Fruit fly (Drosophila melanogaster) whole organism, embryonic: Measurements from ENCODE around the gene CG8507.

ENCODE experiments used
- Aef1 ChIP-seq: fragments of 200-800 bp; sonication (Bioruptor generic); IDR thresholded peaks from 3 replicates; pipeline ENCODE4 v1.3.6; 2022; ENCODE audit warnings: missing biosample characterization, missing genetic modification characterization
- BtbVII ChIP-seq: fragments of 200-800 bp; sonication (Bioruptor generic); optimal IDR thresholded peaks from 3 replicates; lab custom pipeline; 2017; ENCODE audit warnings: missing biosample characterization, mild to moderate bottlenecking, missing genetic modification characterization
- CG10147 ChIP-seq: fragments of 200-800 bp; sonication (Bioruptor generic); optimal IDR thresholded peaks from 2 replicates; lab custom pipeline; 2019; ENCODE audit warnings: missing biosample characterization, mild to moderate bottlenecking, missing genetic modification characterization, moderate library complexity
- CG1024 ChIP-seq: fragments of 200-800 bp; sonication (Bioruptor generic); IDR thresholded peaks from 2 replicates; pipeline ENCODE4 v1.3.6; 2022; ENCODE audit warnings: missing biosample characterization, missing genetic modification characterization
- CG10274 ChIP-seq: fragments of 200-800 bp; sonication (Bioruptor generic); optimal IDR thresholded peaks from 3 replicates; lab custom pipeline; 2017; ENCODE audit warnings: missing biosample characterization, mild to moderate bottlenecking, missing genetic modification characterization
- CG11398 ChIP-seq: fragments of 200-800 bp; sonication (Bioruptor generic); optimal IDR thresholded peaks from 2 replicates; lab custom pipeline; 2016; ENCODE audit warnings: missing biosample characterization, missing genetic modification characterization
- CG11695 ChIP-seq: fragments of 200-800 bp; sonication (Bioruptor generic); IDR thresholded peaks from 3 replicates; pipeline ENCODE4 v1.3.6; 2022; ENCODE audit warnings: missing biosample characterization, missing genetic modification characterization
- CG12071 ChIP-seq: fragments of 200-800 bp; sonication (Bioruptor generic); optimal IDR thresholded peaks from 3 replicates; lab custom pipeline; 2018; ENCODE audit warnings: missing biosample characterization, mild to moderate bottlenecking, missing genetic modification characterization
- CG12219 ChIP-seq: fragments of 200-800 bp; sonication (Bioruptor generic); optimal IDR thresholded peaks from 3 replicates; lab custom pipeline; 2018; ENCODE audit warnings: missing biosample characterization, mild to moderate bottlenecking, missing genetic modification characterization
- CG12299 ChIP-seq: fragments of 200-800 bp; sonication (Bioruptor generic); optimal IDR thresholded peaks from 2 replicates; lab custom pipeline; 2018; ENCODE audit warnings: missing biosample characterization, mild to moderate bottlenecking, missing genetic modification characterization
- CG12769 ChIP-seq: fragments of 200-800 bp; sonication (Bioruptor generic); optimal IDR thresholded peaks from 2 replicates; lab custom pipeline; 2019; ENCODE audit warnings: missing biosample characterization, mild to moderate bottlenecking, missing genetic modification characterization, moderate library complexity
- CG15269 ChIP-seq: fragments of 200-800 bp; sonication (Bioruptor generic); optimal IDR thresholded peaks from 2 replicates; lab custom pipeline; 2018; ENCODE audit warnings: missing biosample characterization, mild to moderate bottlenecking, missing genetic modification characterization, moderate library complexity
- CG1603 ChIP-seq: fragments of 200-800 bp; sonication (Bioruptor generic); optimal IDR thresholded peaks from 2 replicates; lab custom pipeline; 2019; ENCODE audit warnings: missing biosample characterization, mild to moderate bottlenecking, missing genetic modification characterization, moderate library complexity
- CG17186 ChIP-seq: fragments of 200-800 bp; sonication (Bioruptor generic); optimal IDR thresholded peaks from 3 replicates; lab custom pipeline; 2017; ENCODE audit warnings: missing biosample characterization, missing genetic modification reagents, missing genetic modification characterization
- CG3281 ChIP-seq: fragments of 200-800 bp; sonication (Bioruptor generic); optimal IDR thresholded peaks from 3 replicates; lab custom pipeline; 2017; ENCODE audit warnings: missing biosample characterization, mild to moderate bottlenecking, missing genetic modification characterization
- CG33557 ChIP-seq: fragments of 200-800 bp; sonication (Bioruptor generic); optimal IDR thresholded peaks from 2 replicates; lab custom pipeline; 2019; ENCODE audit warnings: missing biosample characterization, mild to moderate bottlenecking, missing genetic modification characterization, moderate library complexity
- CG4328 ChIP-seq: fragments of 200-800 bp; sonication (Bioruptor generic); optimal IDR thresholded peaks from 3 replicates; lab custom pipeline; 2017; ENCODE audit warnings: missing biosample characterization, missing genetic modification reagents, missing genetic modification characterization
- CG43689 ChIP-seq: fragments of 200-800 bp; sonication (Bioruptor generic); IDR thresholded peaks from 2 replicates; pipeline ENCODE4 v1.3.6; 2022; ENCODE audit warnings: missing biosample characterization, missing genetic modification characterization
- CG4617 ChIP-seq: fragments of 200-800 bp; sonication (Bioruptor generic); optimal IDR thresholded peaks from 3 replicates; lab custom pipeline; 2016; ENCODE audit warnings: missing biosample characterization, missing genetic modification characterization, borderline replicate concordance
- CG6254 ChIP-seq: fragments of 200-800 bp; sonication (Bioruptor generic); optimal IDR thresholded peaks from 3 replicates; lab custom pipeline; 2017; ENCODE audit warnings: mild to moderate bottlenecking, missing biosample characterization, missing genetic modification reagents, missing genetic modification characterization
- CG6791 ChIP-seq: fragments of 200-800 bp; sonication (Bioruptor generic); IDR thresholded peaks from 3 replicates; pipeline ENCODE4 v1.3.6; 2022; ENCODE audit warnings: missing biosample characterization, missing genetic modification characterization; ENCODE audit not compliant: partially characterized antibody
- CG9817 ChIP-seq: fragments of 200-800 bp; sonication (Bioruptor generic); optimal IDR thresholded peaks from 2 replicates; lab custom pipeline; 2018; ENCODE audit warnings: missing biosample characterization, mild to moderate bottlenecking, missing genetic modification characterization, moderate library complexity
- D19B ChIP-seq: fragments of 200-800 bp; sonication (Bioruptor generic); optimal IDR thresholded peaks from 2 replicates; lab custom pipeline; 2017; ENCODE audit warnings: missing biosample characterization, mild to moderate bottlenecking, missing genetic modification characterization
- Dref ChIP-seq: fragments of 200-800 bp; sonication (Bioruptor generic); IDR thresholded peaks from 2 replicates; pipeline ENCODE4 v1.3.6; 2022; ENCODE audit warnings: missing biosample characterization, missing genetic modification characterization
- Fer1 ChIP-seq: fragments of 200-800 bp; sonication (Bioruptor generic); optimal IDR thresholded peaks from 2 replicates; lab custom pipeline; 2017; ENCODE audit warnings: missing biosample characterization, mild to moderate bottlenecking, missing genetic modification characterization
- HLH54F ChIP-seq: fragments of 200-800 bp; sonication (Bioruptor generic); optimal IDR thresholded peaks from 3 replicates; lab custom pipeline; 2016; ENCODE audit warnings: missing biosample characterization, missing genetic modification characterization
- Lim3 ChIP-seq: fragments of 200-800 bp; sonication (Bioruptor generic); IDR thresholded peaks from 2 replicates; pipeline ENCODE4 v1.3.6; 2022; ENCODE audit warnings: missing biosample characterization, missing genetic modification characterization
- MBD-R2 ChIP-seq: fragments of 200-800 bp; sonication (Bioruptor generic); IDR thresholded peaks from 2 replicates; pipeline ENCODE4 v1.3.6; 2022; ENCODE audit warnings: missing biosample characterization, missing genetic modification characterization
- MTF-1 ChIP-seq: fragments of 200-800 bp; sonication (Bioruptor generic); optimal IDR thresholded peaks from 2 replicates; lab custom pipeline; 2018; ENCODE audit warnings: missing biosample characterization, mild to moderate bottlenecking, missing genetic modification characterization, borderline replicate concordance
- Max ChIP-seq: fragments of 200-800 bp; sonication (Bioruptor generic); optimal IDR thresholded peaks from 2 replicates; lab custom pipeline; 2016; ENCODE audit warnings: missing biosample characterization, mild to moderate bottlenecking, missing genetic modification characterization
- Mes4 ChIP-seq: fragments of 200-800 bp; sonication (Bioruptor generic); optimal IDR thresholded peaks from 2 replicates; lab custom pipeline; 2016; ENCODE audit warnings: missing biosample characterization, missing genetic modification characterization
- NC2α ChIP-seq: fragments of 200-800 bp; sonication (Bioruptor generic); optimal IDR thresholded peaks from 2 replicates; lab custom pipeline; 2016; ENCODE audit warnings: missing biosample characterization, missing genetic modification characterization
- NfI ChIP-seq: fragments of 200-800 bp; sonication (Bioruptor generic); optimal IDR thresholded peaks from 3 replicates; lab custom pipeline; 2018; ENCODE audit warnings: missing biosample characterization, mild to moderate bottlenecking, missing genetic modification characterization, moderate library complexity
- Trl ChIP-seq, 3 experiments: fragments of >200 bp in 2 of 3; fragments of 200-800 bp in 1 of 3; sonication (Bioruptor generic) in 1 of 3; optimal IDR thresholded peaks; 2 replicates in 1 of 3; 3 replicates in 2 of 3; lab custom pipeline; 2016 to 2017; ENCODE audit warnings: missing biosample characterization in 1 of 3, missing genetic modification characterization in 1 of 3
- Usf ChIP-seq: fragments of 200-800 bp; sonication (Bioruptor generic); optimal IDR thresholded peaks from 2 replicates; lab custom pipeline; 2017; ENCODE audit warnings: missing genotype, missing biosample characterization, missing genetic modification characterization
- amos ChIP-seq: fragments of 200-800 bp; sonication (Bioruptor generic); IDR thresholded peaks from 2 replicates; pipeline ENCODE4 v1.3.6; 2022; ENCODE audit warnings: missing biosample characterization, missing genetic modification characterization; ENCODE audit not compliant: partially characterized antibody
- btn ChIP-seq: fragments of 200-800 bp; sonication (Bioruptor generic); optimal IDR thresholded peaks from 2 replicates; lab custom pipeline; 2016; ENCODE audit warnings: missing biosample characterization, missing genetic modification characterization
- cg ChIP-seq: fragments of 200-800 bp; sonication (Bioruptor generic); optimal IDR thresholded peaks from 3 replicates; lab custom pipeline; 2019; ENCODE audit warnings: missing biosample characterization, mild to moderate bottlenecking, missing genetic modification characterization, moderate library complexity
- dan ChIP-seq: fragments of 200-800 bp; sonication (Bioruptor generic); IDR thresholded peaks from 2 replicates; pipeline ENCODE4 v1.3.6; 2022; ENCODE audit warnings: missing biosample characterization, missing genetic modification characterization
- dimm ChIP-seq: fragments of 200-800 bp; sonication (Bioruptor generic); IDR thresholded peaks from 2 replicates; pipeline ENCODE4 v1.3.6; 2022; ENCODE audit warnings: missing biosample characterization, missing genetic modification characterization
- gce ChIP-seq: fragments of 200-800 bp; sonication (Bioruptor generic); IDR thresholded peaks from 3 replicates; pipeline ENCODE4 v1.3.6; 2022; ENCODE audit warnings: missing biosample characterization, missing genetic modification characterization
- gcm ChIP-seq: fragments of 200-800 bp; sonication (Bioruptor generic); optimal IDR thresholded peaks from 2 replicates; lab custom pipeline; 2019; ENCODE audit warnings: missing biosample characterization, mild to moderate bottlenecking, missing genetic modification characterization, moderate library complexity
- hth ChIP-seq: fragments of >200 bp; optimal IDR thresholded peaks from 2 replicates; lab custom pipeline; 2017; ENCODE audit warnings: inconsistent platforms
- jing ChIP-seq: fragments of 200-800 bp; sonication (Bioruptor generic); optimal IDR thresholded peaks from 2 replicates; lab custom pipeline; 2018; ENCODE audit warnings: missing biosample characterization, mild to moderate bottlenecking, missing genetic modification characterization
- jumu ChIP-seq: fragments of 200-800 bp; sonication (Bioruptor generic); optimal IDR thresholded peaks from 3 replicates; lab custom pipeline; 2016; ENCODE audit warnings: missing biosample characterization, missing genetic modification characterization
- lab ChIP-seq: fragments of 200-800 bp; sonication (Bioruptor generic); optimal IDR thresholded peaks from 3 replicates; lab custom pipeline; 2017; ENCODE audit warnings: missing biosample characterization, missing genetic modification characterization, mild to moderate bottlenecking, moderate library complexity, missing genetic modification reagents
- p53 ChIP-seq: fragments of 200-800 bp; sonication (Bioruptor generic); optimal IDR thresholded peaks from 2 replicates; lab custom pipeline; 2016; ENCODE audit warnings: missing biosample characterization, missing genetic modification characterization
- sr ChIP-seq: fragments of 200-800 bp; sonication (Bioruptor generic); IDR thresholded peaks from 3 replicates; pipeline ENCODE4 v1.3.6; 2022; ENCODE audit warnings: missing biosample characterization, missing genetic modification characterization
- tll ChIP-seq, 2 experiments: fragments of 200-800 bp in 1 of 2; fragments of >200 bp in 1 of 2; sonication (Bioruptor generic) in 1 of 2; optimal IDR thresholded peaks; 2 replicates each; lab custom pipeline; 2017 to 2019; ENCODE audit warnings: missing biosample characterization in 2 of 2, missing genetic modification characterization in 2 of 2, mild to moderate bottlenecking in 1 of 2, moderate library complexity in 1 of 2
- zf30C ChIP-seq: fragments of 200-800 bp; sonication (Bioruptor generic); optimal IDR thresholded peaks from 3 replicates; lab custom pipeline; 2018; ENCODE audit warnings: missing biosample characterization, mild to moderate bottlenecking, missing genetic modification characterization

CG8507 gene

dm6 chr3R:9791177-9791806 lies at the start of gene CG8507, which contains the start of gene CG12945 (continued):
- TF ChIP-seq lab (GFP tag; lab: Kevin White, UChicago) (no peak), jing (GFP tag; lab: Kevin White, UChicago) (no peak), amos (GFP tag; lab: Robert Waterston, UW) (no peak), MTF-1 (GFP tag; lab: Kevin White, UChicago) (no peak), MBD-R2 (GFP tag; lab: Robert Waterston, UW) (peak; percentile 75), CG11398 (GFP tag; lab: Kevin White, UChicago) (no peak), CG12769 (tag; lab: Kevin White, UChicago) (no peak), Mes4 (GFP tag; lab: Kevin White, UChicago) (no peak), D19B (GFP tag; lab: Kevin White, UChicago) (no peak), zf30C (no peak), Aef1 (GFP tag; lab: Robert Waterston, UW) (no peak), CG15269 (no peak), CG6254 (GFP tag; lab: Kevin White, UChicago) (no peak), cg (no peak), CG4328 (GFP tag; lab: Kevin White, UChicago) (no peak), dimm (no peak), CG43689 (GFP tag; lab: Robert Waterston, UW) (no peak), CG4617 (GFP tag; lab: Kevin White, UChicago) (peak; percentile 41), HLH54F (peak; percentile 33), CG33557 (no peak), BtbVII (GFP tag; lab: Kevin White, UChicago) (no peak), gcm (GFP tag; lab: Kevin White, UChicago) (peak; percentile 37), CG10274 (no peak), CG1024 (GFP tag; lab: Robert Waterston, UW) (no peak), Trl (optimal IDR thresholded peaks at IDR 0.05; lab: Kevin White, UChicago) (no peak), Trl (GFP tag; optimal IDR thresholded peaks at IDR 0.05; lab: Kevin White, UChicago) (peak; percentile 4), Usf (GFP tag; lab: Kevin White, UChicago) (no peak), p53 (no peak), gce (GFP tag; lab: Robert Waterston, UW) (no peak), tll (GFP tag; optimal IDR thresholded peaks at IDR 0.05; lab: Kevin White, UChicago) (peak in 1 of 2 experiments; percentile 47), CG17186 (GFP tag; lab: Kevin White, UChicago) (no peak), Fer1 (GFP tag; lab: Kevin White, UChicago) (peak; percentile 57), hth (lab: Kevin White, UChicago) (no peak), CG12219 (GFP tag; lab: Kevin White, UChicago) (no peak), jumu (peak; percentile 28), CG12071 (GFP tag; lab: Kevin White, UChicago) (no peak), dan (GFP tag; lab: Robert Waterston, UW) (no peak), NfI (GFP tag; lab: Kevin White, UChicago) (peak; percentile 41), CG11695 (GFP tag; lab: Robert Waterston, UW) (no peak), btn (GFP tag; lab: Kevin White, UChicago) (no peak), Dref (GFP tag; lab: Robert Waterston, UW) (no peak), CG1603 (tag; lab: Kevin White, UChicago) (peak; percentile 32), CG3281 (GFP tag; lab: Kevin White, UChicago) (peak; percentile 17), Max (GFP tag; lab: Kevin White, UChicago) (peak; percentile 63), CG9817 (tag; lab: Kevin White, UChicago) (peak; percentile 62), Lim3 (GFP tag; lab: Robert Waterston, UW) (no peak), CG12299 (tag; lab: Kevin White, UChicago) (no peak), NC2α (GFP tag; lab: Kevin White, UChicago) (no peak), CG10147 (GFP tag; lab: Kevin White, UChicago) (peak; percentile 58), CG6791 (no peak), sr (GFP tag; lab: Robert Waterston, UW) (no peak)
